Fruit fly (Drosophila melanogaster): ENCODE results near the gene CG3156.

The CG3156 gene

dm6 chrX:499589-500041 lies 11.9 kb downstream of the CG3156 start:
- TF ChIP-seq EcR (GFP tag; optimal IDR thresholded peaks at IDR 0.05): no peak
- TF ChIP-seq psq (optimal IDR thresholded peaks at IDR 0.05): no peak
- no peak for TF ChIP-seq pan (optimal IDR thresholded peaks at IDR 0.05)
- TF ChIP-seq CG8478 (optimal IDR thresholded peaks at IDR 0.05): no peak
- TF ChIP-seq usp (GFP tag; optimal IDR thresholded peaks at IDR 0.05): no peak
- no peak for TF ChIP-seq Dll (optimal IDR thresholded peaks at IDR 0.05)

dm6 chrX:509117-509516 lies 21.4 kb downstream of the CG3156 start, which contains the start of gene arg:
TSS of gene arg (plus strand) at chrX:509435.
- no peak for TF ChIP-seq Dll (optimal IDR thresholded peaks at IDR 0.05)
- TF ChIP-seq usp (GFP tag; optimal IDR thresholded peaks at IDR 0.05): no peak
- TF ChIP-seq pan (optimal IDR thresholded peaks at IDR 0.05): no peak
- TF ChIP-seq EcR (GFP tag; optimal IDR thresholded peaks at IDR 0.05): no peak
- no peak for TF ChIP-seq psq (optimal IDR thresholded peaks at IDR 0.05)

DNA sequence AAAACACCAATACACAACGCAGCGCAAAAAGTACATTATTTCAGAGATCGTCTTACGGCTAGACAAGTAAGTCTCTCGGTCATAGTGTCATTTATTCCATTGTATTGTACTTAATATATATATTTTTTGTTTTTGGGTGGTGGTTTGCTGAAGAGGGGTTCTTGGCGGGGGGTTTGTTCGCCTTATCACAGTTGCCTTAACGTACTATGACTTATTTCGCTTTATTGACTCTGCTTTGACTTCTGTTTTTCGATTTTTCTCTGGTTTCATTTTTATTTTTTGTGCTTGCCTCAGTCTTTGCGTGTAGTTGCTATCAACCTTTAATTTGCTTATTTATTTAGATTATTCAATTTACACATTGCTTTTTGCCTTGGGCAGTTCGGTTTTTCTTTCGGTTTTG lies 22.9 kb downstream of the CG3156 start:
- TF ChIP-seq usp (GFP tag; optimal IDR thresholded peaks at IDR 0.05): no peak
- no peak for TF ChIP-seq EcR (GFP tag; optimal IDR thresholded peaks at IDR 0.05)
- no peak for TF ChIP-seq Dll (optimal IDR thresholded peaks at IDR 0.05)
- no peak for TF ChIP-seq CG8478 (optimal IDR thresholded peaks at IDR 0.05)
- no peak for TF ChIP-seq psq (optimal IDR thresholded peaks at IDR 0.05)
- TF ChIP-seq pan (optimal IDR thresholded peaks at IDR 0.05): no peak

DNA sequence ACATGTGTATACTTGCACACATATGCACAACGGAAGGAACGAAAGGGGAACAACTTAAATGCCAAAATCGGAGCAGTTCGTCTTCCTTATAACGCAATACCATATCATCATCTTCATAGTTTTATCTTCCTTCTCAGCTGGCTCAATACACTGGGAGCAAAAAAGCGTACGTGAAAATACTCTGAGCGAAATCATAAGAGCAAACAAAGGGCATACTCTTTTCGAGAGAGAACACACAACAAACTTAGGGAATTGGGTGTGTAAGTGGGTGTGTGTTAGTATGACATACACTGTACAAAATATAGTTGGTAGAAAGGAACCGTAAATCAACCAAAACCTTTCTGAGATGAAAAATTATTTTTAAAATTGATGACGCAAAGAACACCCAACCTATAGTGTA lies 24.8 kb downstream of the CG3156 start:
- TF ChIP-seq Dll (optimal IDR thresholded peaks at IDR 0.05): no peak
- no peak for TF ChIP-seq usp (GFP tag; optimal IDR thresholded peaks at IDR 0.05)
- no peak for TF ChIP-seq EcR (GFP tag; optimal IDR thresholded peaks at IDR 0.05)
- TF ChIP-seq pan (optimal IDR thresholded peaks at IDR 0.05): no peak

DNA sequence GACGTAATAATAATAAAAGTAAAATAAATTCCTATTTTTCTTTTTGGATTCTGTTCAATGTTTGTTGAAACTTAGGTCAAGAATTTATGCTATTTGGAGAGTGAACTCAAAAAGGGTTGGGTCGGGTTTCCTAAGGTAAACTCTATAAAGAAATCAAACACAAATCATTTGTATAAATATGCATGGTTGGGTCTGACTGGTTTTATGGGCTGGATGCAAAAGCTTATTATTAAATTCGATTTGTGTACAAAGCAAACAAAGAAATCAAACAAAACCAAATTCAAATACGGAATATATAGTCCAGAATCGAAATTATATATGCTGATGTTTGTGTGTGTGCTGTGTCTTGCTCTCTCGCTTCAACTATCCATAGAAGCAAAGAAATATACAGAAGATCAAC lies 28.0 kb downstream of the CG3156 start:
- no peak for TF ChIP-seq CG8478 (optimal IDR thresholded peaks at IDR 0.05)
- TF ChIP-seq usp (GFP tag; optimal IDR thresholded peaks at IDR 0.05): no peak
- no peak for TF ChIP-seq pan (optimal IDR thresholded peaks at IDR 0.05)
- no peak for TF ChIP-seq psq (optimal IDR thresholded peaks at IDR 0.05)
- TF ChIP-seq EcR (GFP tag; optimal IDR thresholded peaks at IDR 0.05): no peak
- no peak for TF ChIP-seq Dll (optimal IDR thresholded peaks at IDR 0.05)

DNA sequence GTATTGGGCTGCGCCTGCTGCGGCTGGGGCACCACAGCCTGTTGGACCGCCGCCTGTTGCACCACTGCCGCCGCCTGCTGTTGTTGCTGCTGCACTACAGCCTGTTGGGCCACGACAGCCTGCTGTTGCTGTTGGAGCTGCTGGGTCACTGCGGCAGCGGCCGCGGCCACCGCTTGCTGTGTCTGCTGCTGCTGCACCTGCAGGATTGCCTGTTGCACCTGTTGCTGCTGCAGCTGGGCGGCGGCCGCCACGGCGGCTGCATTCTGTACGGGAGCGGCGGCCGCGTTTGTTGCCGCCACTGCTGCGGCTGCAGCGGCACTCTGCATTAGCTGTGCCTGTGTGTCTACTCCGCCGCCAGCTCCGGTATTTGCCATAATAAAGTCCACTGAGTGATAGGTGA lies 31.2 kb downstream of the CG3156 start:
- TF ChIP-seq pan (optimal IDR thresholded peaks at IDR 0.05): no peak
- TF ChIP-seq CG8478 (optimal IDR thresholded peaks at IDR 0.05): no peak
- TF ChIP-seq EcR (GFP tag; optimal IDR thresholded peaks at IDR 0.05): no peak
- no peak for TF ChIP-seq usp (GFP tag; optimal IDR thresholded peaks at IDR 0.05)
- no peak for TF ChIP-seq psq (optimal IDR thresholded peaks at IDR 0.05)
- no peak for TF ChIP-seq Dll (optimal IDR thresholded peaks at IDR 0.05)

dm6 chrX:520215-520861 lies 32.7 kb downstream of the CG3156 start:
- no peak for TF ChIP-seq CG8478 (optimal IDR thresholded peaks at IDR 0.05)
- no peak for TF ChIP-seq Dll (optimal IDR thresholded peaks at IDR 0.05)
- TF ChIP-seq usp (GFP tag; optimal IDR thresholded peaks at IDR 0.05): no peak
- no peak for TF ChIP-seq pan (optimal IDR thresholded peaks at IDR 0.05)
- TF ChIP-seq EcR (GFP tag; optimal IDR thresholded peaks at IDR 0.05): no peak
- no peak for TF ChIP-seq psq (optimal IDR thresholded peaks at IDR 0.05)

dm6 chrX:521683-522082 lies 34.0 kb downstream of the CG3156 start:
- TF ChIP-seq CG8478 (optimal IDR thresholded peaks at IDR 0.05) (no peak), pan (optimal IDR thresholded peaks at IDR 0.05) (no peak), EcR (GFP tag; optimal IDR thresholded peaks at IDR 0.05) (no peak), usp (GFP tag; optimal IDR thresholded peaks at IDR 0.05) (no peak), psq (optimal IDR thresholded peaks at IDR 0.05) (no peak), Dll (optimal IDR thresholded peaks at IDR 0.05) (no peak)

- peak in 1 of 2 experiments; percentile 63 for TF ChIP-seq EcR (GFP tag; optimal IDR thresholded peaks at IDR 0.05)
- TF ChIP-seq Dll (optimal IDR thresholded peaks at IDR 0.05): peak; percentile 44
- TF ChIP-seq CG8478 (optimal IDR thresholded peaks at IDR 0.05): no peak
Measured at dm6 chrX:522357-523043, 34.8 kb downstream of the CG3156 start.

DNA sequence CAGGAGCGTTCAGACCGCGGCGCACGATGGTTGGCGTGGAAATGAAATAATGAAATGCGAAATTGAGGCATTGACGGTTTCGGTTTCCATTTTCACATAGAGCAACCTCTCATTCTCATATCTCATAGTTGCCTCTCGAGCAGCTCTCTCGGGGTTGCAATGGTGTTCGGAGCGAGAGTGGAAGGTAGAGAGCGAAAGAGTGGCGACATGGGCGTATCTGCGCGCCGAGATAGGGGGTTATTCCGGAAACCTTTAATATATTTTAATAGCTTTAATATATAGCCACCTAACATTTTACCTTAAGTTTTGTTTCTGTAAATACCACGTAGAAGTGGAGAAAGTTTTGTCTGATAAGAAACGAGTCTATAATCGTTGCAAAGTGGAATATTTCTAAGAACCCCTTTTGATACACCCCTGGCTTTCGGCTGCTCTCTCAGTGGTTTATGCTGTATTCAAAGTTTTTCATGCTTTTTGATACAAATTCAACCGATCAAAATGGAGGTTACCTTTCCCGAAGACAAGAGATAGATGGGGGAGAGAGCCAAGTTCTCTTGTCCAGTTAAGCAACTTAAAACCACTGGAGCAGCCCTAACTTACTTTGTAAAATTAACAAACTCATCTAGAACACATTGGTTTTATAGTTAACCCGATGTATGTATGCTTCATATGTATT lies 35.6 kb downstream of the CG3156 start, which contains the start of gene elav:
elav (minus strand) TSS at position 48 of the 673 bp plus-strand sequence.
- no peak for TF ChIP-seq CG8478 (optimal IDR thresholded peaks at IDR 0.05)
- TF ChIP-seq Dll (optimal IDR thresholded peaks at IDR 0.05): peak; percentile 67
- no peak for TF ChIP-seq usp (GFP tag; optimal IDR thresholded peaks at IDR 0.05)

dm6 chrX:524331-524730 lies 36.7 kb downstream of the CG3156 start:
- TF ChIP-seq usp (GFP tag; optimal IDR thresholded peaks at IDR 0.05): no peak
- TF ChIP-seq pan (optimal IDR thresholded peaks at IDR 0.05): no peak

DNA sequence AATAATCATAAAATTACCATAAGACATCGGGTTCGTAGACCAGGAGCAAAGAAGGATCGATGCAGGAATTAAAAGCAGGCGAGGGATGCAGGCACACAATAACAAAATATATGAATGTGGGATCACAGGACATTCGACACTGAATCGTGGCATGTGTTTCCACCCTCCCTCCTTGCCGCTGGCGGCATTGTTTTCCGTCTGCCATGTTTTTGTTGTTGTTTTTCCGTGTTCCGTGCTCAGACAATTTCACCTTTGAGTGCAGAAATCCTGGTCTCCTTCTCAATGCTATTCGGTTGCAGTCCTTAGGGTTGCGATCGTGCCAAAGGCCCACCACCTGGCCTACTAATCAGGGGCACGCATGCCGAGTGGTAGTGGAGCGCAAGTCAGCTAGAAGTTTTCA lies 37.9 kb downstream of the CG3156 start:
- TF ChIP-seq Dll (optimal IDR thresholded peaks at IDR 0.05) (no peak), pan (optimal IDR thresholded peaks at IDR 0.05) (no peak)
